Worm (Caenorhabditis elegans): Measurements from ENCODE around the gene C01G10.4.

C01G10.4 gene

ce11 chrV:15082291-15082690 is 7.2 kb upstream of the C01G10.4 start, which contains the start of the genes C01G10.10 and C01G10.9 (continued):
- peak; percentile 64 for TF ChIP-seq dmd-6 (GFP tag; IDR thresholded peaks at IDR 0.05)
- TF ChIP-seq fos-1 (tag; optimal IDR thresholded peaks at IDR 0.05) = no peak
- TF ChIP-seq snpc-1.2 (GFP tag; IDR thresholded peaks at IDR 0.05) = no peak
- no peak for TF ChIP-seq hmg-1.1 (GFP tag; IDR thresholded peaks at IDR 0.05)
- TF ChIP-seq sdz-12 (GFP tag; optimal IDR thresholded peaks at IDR 0.05) = no peak
- TF ChIP-seq egl-27 (tag; optimal IDR thresholded peaks at IDR 0.05) = no peak
- no peak for TF ChIP-seq zip-11 (GFP tag; IDR thresholded peaks at IDR 0.05)
- TF ChIP-seq dmd-9 (GFP tag; IDR thresholded peaks at IDR 0.05) = peak; percentile 58; the same call in 1 of the 2 replicates
- peak in 1 of 2 experiments; percentile 80 for TF ChIP-seq hif-1 (tag; optimal IDR thresholded peaks at IDR 0.05)
- peak in 1 of 2 experiments; percentile 7 for TF ChIP-seq daf-16 (GFP tag; optimal IDR thresholded peaks at IDR 0.05)
- peak; percentile 19 for TF ChIP-seq daf-16 (tag; optimal IDR thresholded peaks at IDR 0.05)
- 0 out of 2 replicates have a peak, but pooled peaks have one; percentile 69 for TF ChIP-seq ZK337.2 (GFP tag; IDR thresholded peaks at IDR 0.05)
- peak; percentile 49 for TF ChIP-seq lin-13 (GFP tag; optimal IDR thresholded peaks at IDR 0.05)
- no peak for TF ChIP-seq skn-1 (tag; optimal IDR thresholded peaks at IDR 0.05)
- TF ChIP-seq nhr-48 (tag; optimal IDR thresholded peaks at IDR 0.05) = peak; percentile 1
- no peak for TF ChIP-seq mdt-29 (GFP tag; IDR thresholded peaks at IDR 0.05)
- TF ChIP-seq ceh-28 (tag; optimal IDR thresholded peaks at IDR 0.05) = no peak
- TF ChIP-seq nhr-111 (GFP tag; optimal IDR thresholded peaks at IDR 0.05) = no peak
- peak; percentile 74 for TF ChIP-seq lin-38 (GFP tag; IDR thresholded peaks at IDR 0.05)
- no peak for TF ChIP-seq attf-4 (tag; optimal IDR thresholded peaks at IDR 0.05)
- peak; percentile 98 for TF ChIP-seq mes-2 (tag; optimal IDR thresholded peaks at IDR 0.05; ENCODE audit: poor library complexity, severe bottlenecking)
- TF ChIP-seq F37D6.2 (tag; optimal IDR thresholded peaks at IDR 0.05) = no peak
- peak; percentile 71 for TF ChIP-seq duxl-1 (tag; optimal IDR thresholded peaks at IDR 0.05; ENCODE audit: poor library complexity)

- TF ChIP-seq egl-43 (GFP tag; IDR thresholded peaks at IDR 0.05) = peak; percentile 47; the same call in 1 of the 2 replicates
- no peak for TF ChIP-seq lsy-2 (tag; optimal IDR thresholded peaks at IDR 0.05)
- TF ChIP-seq daf-12 (tag; optimal IDR thresholded peaks at IDR 0.05) = no peak
- no peak for TF ChIP-seq attf-4 (tag; optimal IDR thresholded peaks at IDR 0.05)
- TF ChIP-seq snpc-1.2 (GFP tag; IDR thresholded peaks at IDR 0.05) = no peak
- TF ChIP-seq nhr-77 (tag; optimal IDR thresholded peaks at IDR 0.05) = no peak
- no peak for TF ChIP-seq zip-2 (tag; optimal IDR thresholded peaks at IDR 0.05)
- TF ChIP-seq madf-9 (GFP tag; conservative IDR thresholded peaks at IDR 0.05) = no peak
- no peak for TF ChIP-seq ZK546.5 (tag; optimal IDR thresholded peaks at IDR 0.05)
- TF ChIP-seq egl-27 (tag; optimal IDR thresholded peaks at IDR 0.05) = no peak
- TF ChIP-seq tag-97 (GFP tag; IDR thresholded peaks at IDR 0.05) = no peak
- TF ChIP-seq T20F7.1 (GFP tag; optimal IDR thresholded peaks at IDR 0.05) = no peak
- TF ChIP-seq lin-1 (GFP tag; IDR thresholded peaks at IDR 0.05) = no peak
- no peak for TF ChIP-seq hlh-30 (tag; optimal IDR thresholded peaks at IDR 0.05; ENCODE audit: insufficient read depth)
- TF ChIP-seq nhr-25 (tag; optimal IDR thresholded peaks at IDR 0.05; ENCODE audit: borderline replicate concordance, insufficient read depth) = no peak
- no peak for TF ChIP-seq spr-1 (tag; optimal IDR thresholded peaks at IDR 0.05)
- no peak for TF ChIP-seq spr-3 (GFP tag; optimal IDR thresholded peaks at IDR 0.05)
- no peak for TF ChIP-seq ztf-7 (tag; optimal IDR thresholded peaks at IDR 0.05)
- TF ChIP-seq lin-13 (GFP tag; optimal IDR thresholded peaks at IDR 0.05) = peak; percentile 35
- TF ChIP-seq madf-5 (GFP tag; IDR thresholded peaks at IDR 0.05) = no peak
- no peak for TF ChIP-seq mxl-3 (GFP tag; optimal IDR thresholded peaks at IDR 0.05)
- TF ChIP-seq nhr-237 (tag; optimal IDR thresholded peaks at IDR 0.05) = no peak
- peak; percentile 66 for TF ChIP-seq lin-38 (GFP tag; IDR thresholded peaks at IDR 0.05)
- TF ChIP-seq ama-1 (optimal IDR thresholded peaks at IDR 0.05) = peak; percentile 70
- no peak for TF ChIP-seq ces-1 (GFP tag; optimal IDR thresholded peaks at IDR 0.05)
- TF ChIP-seq unc-130 (GFP tag; optimal IDR thresholded peaks at IDR 0.05) = no peak
- no peak for TF ChIP-seq daf-19 (GFP tag; conservative IDR thresholded peaks at IDR 0.05)
- no peak for TF ChIP-seq nhr-102 (tag; optimal IDR thresholded peaks at IDR 0.05)
- no peak for TF ChIP-seq unc-39 (tag; optimal IDR thresholded peaks at IDR 0.05)
- TF ChIP-seq lim-7 (GFP tag; IDR thresholded peaks at IDR 0.05) = no peak
- TF ChIP-seq arid-1 (GFP tag; conservative IDR thresholded peaks at IDR 0.05) = 0 out of 2 replicates have a peak, but pooled peaks have one; percentile 30
- peak; percentile 48 for TF ChIP-seq nhr-6 (tag; optimal IDR thresholded peaks at IDR 0.05)
- no peak for TF ChIP-seq F26F4.8 (GFP tag; conservative IDR thresholded peaks at IDR 0.05)
Measured at ce11 chrV:15083659-15084058, 5.9 kb upstream of the C01G10.4 start.
